Fruit fly (Drosophila melanogaster) S2 (cell line): ENCODE results near the gene Mtpalpha.

Experiments
- CG8478 ChIP-seq: fragments of >200 bp; optimal IDR thresholded peaks from 2 replicates; lab custom pipeline; 2018
- CTCF ChIP-seq, 2 experiments: fragments of >200 bp; optimal IDR thresholded peaks; 2 replicates each; lab custom pipeline; 2018

Mtpalpha gene

DNA sequence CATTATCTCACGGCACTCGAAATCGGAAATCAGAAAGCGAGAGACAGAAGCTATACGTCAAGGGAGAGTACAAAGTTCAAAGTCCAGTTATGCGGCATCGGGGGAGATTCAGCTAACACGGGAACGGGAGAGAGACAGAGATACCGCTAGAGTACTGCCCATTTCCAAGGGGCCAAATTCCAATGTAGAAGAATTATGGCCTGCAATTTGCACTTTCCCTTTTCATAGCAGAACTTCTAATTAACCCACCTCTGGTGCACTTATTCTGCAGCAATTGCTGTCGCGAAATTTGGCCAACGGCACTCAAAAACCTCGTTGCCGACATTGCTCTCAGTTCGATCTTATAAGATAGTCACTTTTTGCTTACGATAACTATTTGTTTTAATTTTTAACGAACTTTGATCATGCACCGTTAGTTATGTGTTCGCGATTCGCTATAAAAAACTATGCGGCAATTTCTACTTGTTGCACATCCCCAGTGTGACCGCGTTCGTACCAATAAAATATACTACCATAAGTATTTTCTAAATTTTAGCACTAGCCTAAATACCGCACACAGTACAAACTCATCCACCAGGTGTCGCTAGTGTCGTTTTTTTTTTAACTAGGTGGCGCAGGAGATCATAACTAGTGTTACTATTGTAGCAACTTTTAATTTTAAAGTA lies at the start of gene Mtpalpha:
Gene Mtpalpha (minus strand): TSS at position 501 of the 665 bp plus-strand sequence.
- TF ChIP-seq CG8478 (lab: Kevin White, UChicago): no peak
- TF ChIP-seq CTCF (optimal IDR thresholded peaks at IDR 0.05; lab: Kevin White, UChicago): peak; percentile 91 to 97

DNA sequence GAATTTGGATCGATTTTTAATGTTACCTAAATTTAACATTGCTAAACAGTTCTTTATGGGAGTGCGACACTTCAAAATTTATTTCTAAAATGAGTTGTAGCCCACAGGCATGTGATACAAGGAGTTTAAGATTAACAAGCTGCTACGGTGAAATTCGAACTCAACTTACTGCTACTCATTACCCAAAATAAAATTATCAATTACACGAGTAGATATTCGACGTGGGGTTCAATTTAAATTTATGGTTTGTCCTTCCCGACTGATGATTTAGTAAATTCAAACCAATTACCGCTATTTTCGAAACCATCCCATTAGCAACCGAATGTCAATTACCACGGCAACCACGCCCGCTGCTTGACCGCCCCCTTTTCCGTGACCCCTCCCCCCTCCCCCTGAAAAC lies 48.6 kb upstream of the Mtpalpha start, which contains the start of gene CG31882:
Gene CG31882 (minus strand): TSS at position 101 of the 400 bp plus-strand sequence.
- TF ChIP-seq CTCF (optimal IDR thresholded peaks at IDR 0.05; lab: Kevin White, UChicago) (no peak), CG8478 (lab: Kevin White, UChicago) (no peak)

DNA sequence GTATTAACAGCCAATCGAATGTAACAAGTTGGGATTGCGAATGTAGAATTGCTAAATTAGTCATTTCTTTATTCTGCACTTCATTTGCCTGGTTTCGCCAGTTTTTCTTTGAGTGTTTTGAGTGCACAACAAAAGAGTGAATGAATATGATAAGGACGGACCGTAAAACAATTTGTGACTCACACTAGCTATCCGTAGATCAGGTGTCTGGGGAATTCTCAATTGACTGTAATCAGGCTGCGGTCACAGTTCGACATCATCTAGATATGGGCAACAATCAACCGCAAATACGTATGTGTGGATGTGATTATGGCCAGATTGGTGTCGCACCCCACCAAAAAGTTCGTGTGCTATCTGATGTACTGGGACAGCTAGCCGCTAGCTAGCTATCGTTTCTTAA lies 43.4 kb upstream of the Mtpalpha start:
- TF ChIP-seq CTCF (optimal IDR thresholded peaks at IDR 0.05; lab: Kevin White, UChicago): no peak
- TF ChIP-seq CG8478 (lab: Kevin White, UChicago): no peak

DNA sequence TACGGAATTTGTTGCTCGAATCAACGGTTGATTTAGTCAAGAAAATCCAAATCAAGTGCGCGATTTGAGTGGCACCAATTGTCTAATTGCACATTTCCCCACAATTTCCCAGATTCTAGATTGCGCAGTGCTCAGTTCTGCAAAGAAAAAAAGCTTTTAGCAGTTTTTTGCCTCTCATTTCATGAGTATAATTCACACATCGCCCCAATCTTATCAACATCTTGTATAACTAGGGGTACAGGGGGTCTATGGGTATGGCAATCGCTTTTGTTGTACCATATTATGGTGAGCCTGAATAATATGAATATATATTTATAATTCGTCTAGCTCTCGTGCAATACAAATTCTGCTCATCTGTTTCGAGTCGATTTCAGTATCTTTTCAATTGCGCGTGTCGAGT lies 42.3 kb upstream of the Mtpalpha start:
- TF ChIP-seq CTCF (optimal IDR thresholded peaks at IDR 0.05; lab: Kevin White, UChicago): no peak
- TF ChIP-seq CG8478 (lab: Kevin White, UChicago): no peak

DNA sequence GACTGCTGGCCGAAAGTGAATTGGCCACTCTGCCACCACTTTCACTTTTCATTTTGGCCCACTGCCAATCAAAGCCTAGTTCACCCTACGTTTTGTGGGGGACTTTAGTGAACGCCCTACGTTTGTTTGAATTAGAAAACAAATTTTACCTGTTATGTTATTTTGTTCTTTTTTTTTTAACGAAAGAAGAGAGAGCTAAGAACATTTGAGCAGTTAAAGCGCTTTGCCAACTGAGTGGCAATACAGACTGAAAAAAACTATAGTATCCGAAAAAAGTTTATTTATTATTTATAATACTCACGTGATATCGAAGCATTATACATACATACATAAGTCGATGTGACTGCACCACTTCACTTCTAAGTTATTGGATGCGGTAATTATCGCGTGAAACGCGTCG lies 41.3 kb upstream of the Mtpalpha start:
- TF ChIP-seq CTCF (optimal IDR thresholded peaks at IDR 0.05; lab: Kevin White, UChicago): no peak
- TF ChIP-seq CG8478 (lab: Kevin White, UChicago): no peak

DNA sequence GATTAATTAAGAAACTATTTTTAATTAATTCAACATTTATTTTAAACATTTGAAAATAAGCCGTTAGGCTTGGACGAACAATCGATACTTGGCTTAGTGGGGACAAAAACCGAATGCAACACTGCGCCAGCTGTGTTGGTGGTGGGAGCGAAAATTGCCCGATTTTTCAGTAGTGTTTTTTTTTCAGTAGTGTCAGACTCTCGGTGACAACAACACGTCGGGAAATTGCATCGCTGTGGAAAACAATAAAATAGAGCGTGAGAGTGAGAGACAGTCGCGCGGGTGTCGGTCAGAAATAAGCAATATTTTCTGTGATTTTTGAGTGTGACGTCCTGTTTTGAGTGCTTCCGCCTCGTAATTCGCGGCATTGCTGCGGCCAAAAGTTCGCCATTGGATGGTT lies 40.1 kb upstream of the Mtpalpha start:
- TF ChIP-seq CTCF (optimal IDR thresholded peaks at IDR 0.05; lab: Kevin White, UChicago): peak in 1 of 2 experiments; percentile 63
- TF ChIP-seq CG8478 (lab: Kevin White, UChicago): no peak

DNA sequence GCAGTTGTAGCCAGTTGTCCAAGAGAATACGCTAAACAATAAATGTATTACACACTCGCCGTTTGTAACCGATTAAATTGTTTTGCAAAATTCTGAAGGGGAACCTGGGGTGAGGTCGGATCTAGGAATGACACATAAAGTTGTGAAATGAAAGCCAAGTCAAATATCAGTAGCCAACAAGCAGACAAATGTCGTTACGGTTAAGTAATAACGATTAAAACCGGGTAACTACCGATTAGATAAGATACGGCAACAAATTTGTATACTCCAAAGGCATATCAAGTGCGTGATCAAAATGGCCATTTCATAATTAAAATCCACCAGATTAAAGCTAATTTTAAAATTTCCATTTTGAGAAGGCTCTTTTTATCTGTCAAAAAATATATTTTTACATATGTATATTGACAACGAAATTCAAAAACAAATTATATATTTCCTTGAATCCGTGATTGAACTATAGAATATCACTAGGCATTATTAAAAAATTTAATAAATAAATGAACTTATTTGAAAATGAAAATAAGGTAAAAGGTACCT lies 39.5 kb upstream of the Mtpalpha start, which contains the start of gene GlcAT-S:
Gene GlcAT-S (plus strand): TSS at position 487 of the 537 bp plus-strand sequence.
- TF ChIP-seq CTCF (optimal IDR thresholded peaks at IDR 0.05; lab: Kevin White, UChicago): no peak
- TF ChIP-seq CG8478 (lab: Kevin White, UChicago): no peak

DNA sequence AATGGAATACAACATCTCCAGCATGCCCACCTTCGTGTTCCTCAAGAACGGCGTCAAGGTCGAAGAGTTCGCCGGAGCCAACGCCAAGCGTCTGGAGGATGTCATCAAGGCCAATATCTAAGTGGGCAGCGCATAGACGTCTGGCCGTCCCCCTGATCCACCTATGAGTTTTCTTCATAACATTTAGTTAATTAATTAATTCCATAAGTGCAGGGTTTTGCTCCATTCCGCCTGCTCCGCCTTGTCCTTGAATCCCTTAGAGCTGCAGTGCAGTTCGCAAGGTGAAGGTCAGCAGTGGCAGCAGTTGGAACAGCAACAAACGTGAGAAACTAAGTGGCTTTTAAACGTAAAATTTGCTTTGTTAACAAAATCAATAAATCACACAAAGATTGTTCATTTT lies 39.0 kb upstream of the Mtpalpha start:
- TF ChIP-seq CTCF (optimal IDR thresholded peaks at IDR 0.05; lab: Kevin White, UChicago): no peak
- no peak for TF ChIP-seq CG8478 (lab: Kevin White, UChicago)

DNA sequence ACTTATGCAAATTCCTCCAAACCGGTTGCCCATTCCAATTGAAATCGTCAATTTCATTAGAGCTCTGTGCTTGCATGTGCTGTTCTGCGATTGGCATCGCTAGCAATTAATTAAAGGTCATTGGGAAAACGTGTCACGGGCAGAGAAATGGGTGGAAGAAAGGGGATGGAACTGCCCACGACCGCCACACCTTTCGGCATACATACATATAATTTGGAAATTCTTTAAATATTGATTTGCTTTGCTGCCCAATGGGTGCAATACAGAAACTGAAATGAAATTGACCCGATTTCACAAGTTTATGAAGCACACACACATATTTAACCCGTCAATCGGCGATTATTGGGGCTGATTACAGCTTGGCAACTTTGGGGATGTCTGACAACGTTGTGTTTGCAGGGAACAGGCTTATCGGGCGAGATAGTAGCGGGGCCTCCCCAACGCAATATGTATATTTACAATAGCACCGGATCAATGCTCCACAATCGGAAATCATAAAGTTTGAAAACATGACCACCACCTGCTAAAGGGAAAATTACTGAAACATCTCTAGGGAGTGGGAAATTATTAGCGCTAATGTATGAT lies 38.2 kb upstream of the Mtpalpha start:
- TF ChIP-seq CTCF (optimal IDR thresholded peaks at IDR 0.05; lab: Kevin White, UChicago): no peak
- TF ChIP-seq CG8478 (lab: Kevin White, UChicago): no peak

DNA sequence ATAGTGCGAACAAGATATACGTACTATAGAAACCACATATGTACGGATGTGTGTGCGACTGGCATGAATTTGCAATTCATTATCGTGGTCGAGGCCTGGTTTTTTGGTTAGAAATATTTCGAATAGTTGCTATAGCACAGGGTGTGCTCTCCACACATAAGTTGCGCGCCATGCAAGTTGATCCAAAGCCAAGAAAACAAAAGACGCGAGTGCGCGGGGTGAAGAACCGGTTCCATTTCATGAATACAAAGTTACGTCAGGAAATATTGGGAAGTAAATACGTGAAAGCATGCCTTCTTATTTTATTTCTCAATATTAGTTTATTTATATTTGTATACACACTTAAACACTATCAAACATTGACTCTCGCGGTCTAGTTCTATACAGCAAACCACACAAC lies 37.4 kb upstream of the Mtpalpha start:
- no peak for TF ChIP-seq CG8478 (lab: Kevin White, UChicago)
- TF ChIP-seq CTCF (optimal IDR thresholded peaks at IDR 0.05; lab: Kevin White, UChicago): no peak

DNA sequence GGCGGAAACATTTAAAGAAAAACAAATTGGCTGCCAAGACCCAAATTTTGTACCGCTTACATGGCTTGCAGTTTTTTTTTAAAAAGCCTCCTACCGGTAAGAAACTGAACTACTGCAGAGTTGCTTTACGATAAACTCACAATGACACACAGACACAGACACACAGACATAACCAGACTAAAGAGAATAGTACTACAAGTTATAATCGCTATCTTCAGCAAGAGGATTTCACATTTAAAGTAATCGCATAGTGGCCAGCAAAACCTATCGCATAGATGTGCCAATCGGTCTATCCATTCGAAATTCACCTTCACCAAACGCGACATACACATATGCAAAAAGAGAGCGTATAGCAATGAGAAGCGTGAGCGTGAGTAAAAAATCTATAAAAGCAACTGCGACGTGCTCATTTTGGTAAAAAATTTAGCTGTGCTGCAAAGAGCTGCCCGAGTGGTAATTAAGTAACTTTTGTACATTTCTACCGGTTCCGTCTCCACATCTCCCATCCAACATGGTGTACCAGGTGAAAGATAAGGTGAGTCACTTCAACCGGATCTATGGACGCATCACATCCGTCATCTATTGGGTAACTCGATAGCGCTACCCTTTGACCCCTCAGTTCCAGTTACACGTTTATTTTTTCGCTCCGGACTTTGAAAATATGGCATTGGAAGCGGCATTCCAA lies 36.6 kb upstream of the Mtpalpha start, which contains the start of gene Trx2:
Gene Trx2 (plus strand): TSS at position 161 of the 685 bp plus-strand sequence.
- TF ChIP-seq CTCF (optimal IDR thresholded peaks at IDR 0.05; lab: Kevin White, UChicago) (peak; percentile 80 to 91), CG8478 (lab: Kevin White, UChicago) (no peak)

DNA sequence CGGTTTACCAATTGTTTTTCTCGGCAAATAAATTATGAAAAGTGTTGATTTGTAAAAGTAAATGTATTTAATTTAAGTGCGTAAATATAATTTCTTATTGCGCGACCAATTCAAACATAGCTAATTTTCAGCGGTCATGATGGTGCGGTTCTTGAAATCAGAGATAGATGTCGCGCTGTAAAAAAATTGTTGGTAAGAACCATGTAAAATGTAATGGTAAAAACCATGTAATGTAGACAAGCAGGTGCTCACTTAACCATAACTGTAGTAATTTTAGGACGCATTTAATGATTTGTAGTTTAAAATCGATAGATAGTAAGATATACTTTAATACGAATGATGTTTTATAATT lies 36.1 kb upstream of the Mtpalpha start:
- TF ChIP-seq CG8478 (lab: Kevin White, UChicago) (no peak), CTCF (optimal IDR thresholded peaks at IDR 0.05; lab: Kevin White, UChicago) (peak in 1 of 2 experiments; percentile 88)

DNA sequence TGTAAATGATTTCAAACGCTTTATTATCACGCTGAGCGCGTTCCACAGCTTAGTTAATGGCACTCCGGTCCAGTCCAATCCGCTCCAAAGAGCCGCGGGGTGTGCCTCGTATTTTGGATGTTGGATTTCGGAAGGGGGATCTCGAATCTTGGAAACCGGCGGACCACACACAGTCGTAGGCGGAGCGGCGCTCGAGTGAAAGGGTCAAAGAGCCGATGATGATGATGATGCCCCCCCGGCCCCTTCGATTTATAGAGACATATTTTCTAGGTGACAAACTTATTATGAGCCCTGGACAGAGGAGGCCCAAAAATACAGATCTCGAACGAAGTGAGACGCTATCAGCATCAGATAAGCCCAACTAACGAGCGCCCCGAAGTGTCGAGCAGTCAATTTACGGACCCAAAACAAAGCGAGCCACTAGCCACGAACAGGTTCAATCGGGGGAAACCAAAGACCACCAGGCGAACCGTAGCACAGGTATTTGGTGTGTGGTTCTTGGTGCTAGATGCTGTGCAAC lies 32.8 kb upstream of the Mtpalpha start:
- no peak for TF ChIP-seq CTCF (optimal IDR thresholded peaks at IDR 0.05; lab: Kevin White, UChicago)
- no peak for TF ChIP-seq CG8478 (lab: Kevin White, UChicago)

DNA sequence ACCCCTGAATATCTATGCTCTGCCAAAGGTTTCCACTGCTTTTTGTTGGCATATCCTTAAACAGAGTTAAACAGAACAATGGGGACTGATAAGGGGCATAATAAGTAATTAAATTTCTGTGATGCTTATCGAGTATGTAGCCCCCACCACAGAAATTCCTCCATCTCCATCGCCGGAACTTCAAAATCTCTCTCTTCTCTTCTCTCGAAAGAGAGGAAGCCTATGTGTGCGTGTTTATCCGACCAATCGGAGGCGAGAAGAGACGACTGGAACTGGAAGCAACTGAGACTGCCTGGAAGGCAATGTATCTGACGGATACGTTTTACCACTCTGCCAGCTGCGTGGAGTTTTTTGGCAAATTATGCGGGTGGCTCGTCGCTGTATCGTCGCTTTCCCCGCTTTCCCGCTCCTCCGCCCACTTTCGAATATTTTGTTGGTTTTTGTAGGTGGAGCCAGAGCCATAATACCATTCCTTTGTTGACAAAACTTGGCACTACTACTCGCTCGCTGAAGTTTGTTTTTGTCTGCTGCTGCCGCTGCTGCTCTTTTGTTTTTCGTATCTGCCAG lies 31.5 kb upstream of the Mtpalpha start, which contains the start of gene gcm2:
Gene gcm2 (plus strand): TSS at position 566 of the 567 bp plus-strand sequence.
- TF ChIP-seq CTCF (optimal IDR thresholded peaks at IDR 0.05; lab: Kevin White, UChicago) (no peak), CG8478 (lab: Kevin White, UChicago) (no peak)
